Fruit fly (Drosophila melanogaster) whole organism, wandering third instar larva: ENCODE measurements around the gene Arf1.

Experiments used
- Abd-B ChIP-seq: fragments of >200 bp; optimal IDR thresholded peaks from 2 replicates; lab custom pipeline; 2017; ENCODE audit warnings: missing biosample characterization, missing genetic modification characterization
- CG32264 ChIP-seq: fragments of 200-800 bp; sonication (Bioruptor generic); optimal IDR thresholded peaks from 2 replicates; lab custom pipeline; 2016; ENCODE audit warnings: missing biosample characterization, missing genetic modification characterization
- CG9705 ChIP-seq: fragments of 200-800 bp; sonication (Bioruptor generic); optimal IDR thresholded peaks from 2 replicates; lab custom pipeline; 2018; ENCODE audit warnings: missing biosample characterization, mild to moderate bottlenecking, missing genetic modification characterization
- CrebA ChIP-seq: fragments of 200-800 bp; sonication (Bioruptor generic); optimal IDR thresholded peaks from 2 replicates; lab custom pipeline; 2016; ENCODE audit warnings: missing biosample characterization, mild to moderate bottlenecking, missing genetic modification characterization, borderline replicate concordance
- Dfd ChIP-seq: fragments of >200 bp; optimal IDR thresholded peaks from 2 replicates; lab custom pipeline; 2017; ENCODE audit warnings: missing biosample characterization, missing genetic modification characterization
- GATAd ChIP-seq: sonication (Bioruptor generic); optimal IDR thresholded peaks from 2 replicates; lab custom pipeline; 2016; ENCODE audit warnings: missing biosample characterization, missing genetic modification characterization
- Hr83 ChIP-seq: fragments of 200-300 bp; sonication (Bioruptor generic); optimal IDR thresholded peaks from 2 replicates; lab custom pipeline; 2016; ENCODE audit warnings: missing biosample characterization, mild to moderate bottlenecking, missing genetic modification characterization, moderate library complexity; ENCODE audit not compliant: poor library complexity, severe bottlenecking
- Jra ChIP-seq: sonication (Bioruptor generic); optimal IDR thresholded peaks from 2 replicates; lab custom pipeline; 2016; ENCODE audit warnings: missing biosample characterization, missing genetic modification characterization
- Mio ChIP-seq: sonication (Bioruptor generic); optimal IDR thresholded peaks from 2 replicates; lab custom pipeline; 2016; ENCODE audit warnings: missing biosample characterization, missing genetic modification characterization
- N ChIP-seq: fragments of >200 bp; optimal IDR thresholded peaks from 2 replicates; lab custom pipeline; 2018; ENCODE audit warnings: missing biosample characterization, missing external identifiers, missing genetic modification characterization
- OdsH ChIP-seq: fragments of 200-800 bp; sonication (Bioruptor generic); optimal IDR thresholded peaks from 2 replicates; lab custom pipeline; 2016; ENCODE audit warnings: missing biosample characterization, mild to moderate bottlenecking, missing genetic modification characterization
- Vsx2 ChIP-seq: fragments of 200-300, 225-300 bp; sonication (Bioruptor generic); optimal IDR thresholded peaks from 2 replicates; lab custom pipeline; 2018; ENCODE audit warnings: missing biosample characterization, missing genetic modification characterization; ENCODE audit not compliant: partially characterized antibody
- dmrt93B ChIP-seq: fragments of 200-800 bp; sonication (Bioruptor generic); optimal IDR thresholded peaks from 2 replicates; lab custom pipeline; 2018; ENCODE audit warnings: missing biosample characterization, mild to moderate bottlenecking, missing genetic modification characterization
- dsf ChIP-seq: sonication (Bioruptor generic); optimal IDR thresholded peaks from 2 replicates; lab custom pipeline; 2016; ENCODE audit warnings: missing biosample characterization, missing genetic modification characterization, borderline replicate concordance
- foxo ChIP-seq, 2 experiments: fragments of 200-800 bp; sonication (Bioruptor generic); optimal IDR thresholded peaks; 2 replicates in 1 of 2; 3 replicates in 1 of 2; lab custom pipeline; 2016 to 2017; ENCODE audit warnings: missing biosample characterization in 2 of 2, missing genetic modification characterization in 2 of 2
- fru ChIP-seq: fragments of 200-800 bp; sonication (Bioruptor generic); optimal IDR thresholded peaks from 3 replicates; lab custom pipeline; 2016; ENCODE audit warnings: missing biosample characterization, mild to moderate bottlenecking, missing genetic modification characterization
- jim ChIP-seq: fragments of 175-275, 200-325 bp; sonication (Bioruptor generic); optimal IDR thresholded peaks from 2 replicates; lab custom pipeline; 2016; ENCODE audit warnings: missing biosample characterization, mild to moderate bottlenecking, missing genetic modification characterization
- lola ChIP-seq: fragments of >200 bp; optimal IDR thresholded peaks from 2 replicates; lab custom pipeline; 2017; ENCODE audit warnings: missing biosample characterization, missing genetic modification characterization
- psq ChIP-seq: fragments of 200-800 bp; sonication (Bioruptor generic); optimal IDR thresholded peaks from 3 replicates; lab custom pipeline; 2017; ENCODE audit warnings: missing biosample characterization, mild to moderate bottlenecking, missing genetic modification characterization, moderate library complexity
- sage ChIP-seq: fragments of 200-800 bp; sonication (Bioruptor generic); optimal IDR thresholded peaks from 2 replicates; lab custom pipeline; 2016; ENCODE audit warnings: missing biosample characterization, mild to moderate bottlenecking, missing genetic modification characterization
- usp ChIP-seq: fragments of >200 bp; optimal IDR thresholded peaks from 2 replicates; lab custom pipeline; 2017; ENCODE audit warnings: missing biosample characterization, missing genetic modification characterization
- woc ChIP-seq: sonication (Bioruptor generic); optimal IDR thresholded peaks from 2 replicates; lab custom pipeline; 2016; ENCODE audit warnings: missing biosample characterization, mild to moderate bottlenecking, missing genetic modification characterization

The Arf1 gene

dm6 chr3L:22821377-22821776 lies 50.7 kb downstream of the Arf1 start:
- TF ChIP-seq psq (GFP tag; lab: Kevin White, UChicago): no peak
- no peak for TF ChIP-seq Abd-B (GFP tag; lab: Kevin White, UChicago)
- no peak for TF ChIP-seq foxo (GFP tag; optimal IDR thresholded peaks at IDR 0.05; lab: Kevin White, UChicago)
- no peak for TF ChIP-seq usp (GFP tag; lab: Kevin White, UChicago)
- TF ChIP-seq lola (GFP tag; lab: Kevin White, UChicago): no peak
- TF ChIP-seq CrebA: no peak
- TF ChIP-seq Vsx2 (GFP tag; lab: Kevin White, UChicago): no peak
- no peak for TF ChIP-seq sage
- TF ChIP-seq CG32264 (GFP tag; lab: Kevin White, UChicago): no peak
- no peak for TF ChIP-seq dmrt93B (GFP tag; lab: Kevin White, UChicago)
- TF ChIP-seq CG9705 (GFP tag; lab: Kevin White, UChicago): no peak
- TF ChIP-seq woc (GFP tag; lab: Kevin White, UChicago): no peak
- TF ChIP-seq fru: no peak
- no peak for TF ChIP-seq Dfd (GFP tag; lab: Kevin White, UChicago)
- no peak for TF ChIP-seq Jra
- no peak for TF ChIP-seq Hr83 (GFP tag; lab: Kevin White, UChicago)
- no peak for TF ChIP-seq dsf (GFP tag; lab: Kevin White, UChicago)

dm6 chr3L:22820190-22820589 lies 51.8 kb downstream of the Arf1 start:
- TF ChIP-seq Dfd (GFP tag; lab: Kevin White, UChicago): no peak
- TF ChIP-seq OdsH: no peak
- peak; percentile 49 for TF ChIP-seq jim (GFP tag; lab: Kevin White, UChicago)
- TF ChIP-seq Mio: no peak
- no peak for TF ChIP-seq dsf (GFP tag; lab: Kevin White, UChicago)
- no peak for TF ChIP-seq GATAd
- no peak for TF ChIP-seq N
- no peak for TF ChIP-seq lola (GFP tag; lab: Kevin White, UChicago)
